Worm (Caenorhabditis elegans) whole organism, L4 larva: ENCODE measurements around the gene T05A7.1.

ENCODE experiments used
- dpl-1 ChIP-seq: fragments of 150-350 bp; optimal IDR thresholded peaks from 2 replicates; lab custom pipeline; 2014; ENCODE audit warnings: missing biosample characterization, missing genetic modification reagents, missing genetic modification characterization
- fos-1 ChIP-seq: fragments of 150-350 bp; optimal IDR thresholded peaks from 2 replicates; lab custom pipeline; 2014; ENCODE audit warnings: missing biosample characterization, missing genetic modification characterization
- gei-8 ChIP-seq: fragments of 200-800 bp; sonication (Bioruptor generic); optimal IDR thresholded peaks from 2 replicates; lab custom pipeline; 2018; ENCODE audit warnings: mild to moderate bottlenecking, missing genetic modification characterization, missing compliant biosample characterization
- hmg-1.1 ChIP-seq: fragments of 200-800 bp; sonication (Bioruptor generic); IDR thresholded peaks from 2 replicates; pipeline ENCODE4 v1.3.6; 2022; ENCODE audit warnings: missing genetic modification reagents, missing genetic modification characterization, missing compliant biosample characterization
- zfp-2 ChIP-seq: sonication (generic microtip); optimal IDR thresholded peaks from 2 replicates; lab custom pipeline; 2016; ENCODE audit warnings: mild to moderate bottlenecking, missing genetic modification characterization, missing compliant biosample characterization
- zfp-3 ChIP-seq: fragments of 200-800 bp; sonication (Bioruptor generic); conservative IDR thresholded peaks from 2 replicates; pipeline ENCODE4 v1.3.6; 2022; ENCODE audit warnings: missing genetic modification reagents, missing genetic modification characterization, missing compliant biosample characterization

Gene T05A7.1

DNA sequence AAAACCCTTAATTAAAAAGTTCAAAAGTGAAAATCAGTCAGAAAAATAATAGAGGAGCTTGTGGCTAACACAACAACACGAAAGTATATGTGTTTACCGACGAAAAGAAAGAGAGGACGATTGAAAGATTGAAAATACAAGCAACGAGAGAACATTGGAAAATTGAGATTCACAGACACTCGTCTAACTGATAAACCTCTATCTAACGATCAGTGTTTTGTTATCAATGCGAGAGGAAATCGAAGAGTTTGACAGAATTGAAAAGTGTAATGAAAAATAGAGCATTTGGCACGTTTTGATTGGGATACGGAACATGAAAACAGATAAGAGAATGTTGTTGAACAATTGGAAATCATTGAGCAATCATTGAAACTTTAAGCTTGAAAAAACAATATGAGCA is 50.7 kb downstream of the T05A7.1 start (continued):
- TF ChIP-seq zfp-2: no peak
- TF ChIP-seq gei-8 (GFP tag; lab: Kevin White, UChicago): no peak
- no peak for TF ChIP-seq zfp-3
- TF ChIP-seq fos-1 (tag; lab: Kevin White, UChicago): no peak
- no peak for TF ChIP-seq hmg-1.1 (GFP tag; lab: Robert Waterston, UW)
- TF ChIP-seq dpl-1 (GFP tag; lab: Kevin White, UChicago): peak; percentile 0
- TF ChIP-seq, all 104 proteins: peak for 22
